Worm (Caenorhabditis elegans) whole organism, early embryonic: ENCODE data around the gene dnj-10.

Experiments
- B0310.2 ChIP-seq: sonication (generic microtip); optimal IDR thresholded peaks from 2 replicates; lab custom pipeline; 2016; ENCODE audit warnings: mild to moderate bottlenecking, missing genetic modification characterization, missing compliant biosample characterization
- F13C5.2 ChIP-seq: sonication (generic microtip); optimal IDR thresholded peaks from 2 replicates; lab custom pipeline; 2017; ENCODE audit warnings: mild to moderate bottlenecking, missing genetic modification characterization, inconsistent platforms, missing compliant biosample characterization
- aly-1 ChIP-seq: sonication (generic microtip); optimal IDR thresholded peaks from 2 replicates; lab custom pipeline; 2016; ENCODE audit warnings: missing genetic modification characterization, missing compliant biosample characterization
- ama-1 ChIP-seq: fragments of 150-350 bp; optimal IDR thresholded peaks from 2 replicates; lab custom pipeline; 2014
- ceh-13 ChIP-seq: fragments of 200-800 bp; sonication (Bioruptor generic); optimal IDR thresholded peaks from 2 replicates; lab custom pipeline; 2018; ENCODE audit warnings: mild to moderate bottlenecking, missing genetic modification characterization, missing compliant biosample characterization
- ceh-36 ChIP-seq: sonication (generic microtip); optimal IDR thresholded peaks from 2 replicates; lab custom pipeline; 2016; ENCODE audit warnings: missing genetic modification characterization, inconsistent platforms, missing compliant biosample characterization
- ets-7 ChIP-seq: sonication (generic microtip); optimal IDR thresholded peaks from 2 replicates; lab custom pipeline; 2016; ENCODE audit warnings: missing genotype, missing genetic modification characterization, missing compliant biosample characterization
- flt-1 ChIP-seq: fragments of 200-800 bp; sonication (Bioruptor generic); IDR thresholded peaks from 2 replicates; pipeline ENCODE4 v1.3.6; 2022; ENCODE audit warnings: missing genetic modification characterization, missing compliant biosample characterization
- hmbx-1 ChIP-seq: sonication (generic microtip); optimal IDR thresholded peaks from 2 replicates; lab custom pipeline; 2016; ENCODE audit warnings: mild to moderate bottlenecking, missing genetic modification characterization, missing compliant biosample characterization
- hmg-4 ChIP-seq: fragments of 200-800 bp; sonication (Bioruptor generic); optimal IDR thresholded peaks from 2 replicates; lab custom pipeline; 2018; ENCODE audit warnings: mild to moderate bottlenecking, missing genetic modification characterization, missing compliant biosample characterization
- hnd-1 ChIP-seq: sonication (generic microtip); optimal IDR thresholded peaks from 2 replicates; lab custom pipeline; 2016; ENCODE audit warnings: missing genetic modification characterization, missing compliant biosample characterization
- pes-1 ChIP-seq: fragments of 200-800 bp; sonication (Bioruptor generic); IDR thresholded peaks from 2 replicates; pipeline ENCODE4 v1.3.6; 2022; ENCODE audit warnings: missing genetic modification reagents, missing genetic modification characterization, missing compliant biosample characterization
- scrt-1 ChIP-seq: fragments of 200-800 bp; sonication (Bioruptor generic); IDR thresholded peaks from 2 replicates; pipeline ENCODE4 v1.3.6; 2022; ENCODE audit warnings: missing genetic modification characterization, missing compliant biosample characterization
- sea-1 ChIP-seq: fragments of 200-800 bp; sonication (Bioruptor generic); conservative IDR thresholded peaks from 2 replicates; pipeline ENCODE4 v1.3.6; 2022; ENCODE audit warnings: missing genetic modification characterization, missing compliant biosample characterization
- tbx-11 ChIP-seq: fragments of 200-800 bp; sonication (Bioruptor generic); IDR thresholded peaks from 2 replicates; pipeline ENCODE4 v1.3.6; 2022; ENCODE audit warnings: missing genetic modification characterization, missing compliant biosample characterization
- tbx-37 ChIP-seq: fragments of 200-800 bp; sonication (Bioruptor generic); conservative IDR thresholded peaks from 2 replicates; pipeline ENCODE4 v1.3.6; 2022; ENCODE audit warnings: missing genetic modification reagents, missing genetic modification characterization, missing compliant biosample characterization
- tra-4 ChIP-seq: sonication (generic microtip); optimal IDR thresholded peaks from 2 replicates; lab custom pipeline; 2017; ENCODE audit warnings: missing genetic modification characterization, missing compliant biosample characterization

The dnj-10 gene

DNA sequence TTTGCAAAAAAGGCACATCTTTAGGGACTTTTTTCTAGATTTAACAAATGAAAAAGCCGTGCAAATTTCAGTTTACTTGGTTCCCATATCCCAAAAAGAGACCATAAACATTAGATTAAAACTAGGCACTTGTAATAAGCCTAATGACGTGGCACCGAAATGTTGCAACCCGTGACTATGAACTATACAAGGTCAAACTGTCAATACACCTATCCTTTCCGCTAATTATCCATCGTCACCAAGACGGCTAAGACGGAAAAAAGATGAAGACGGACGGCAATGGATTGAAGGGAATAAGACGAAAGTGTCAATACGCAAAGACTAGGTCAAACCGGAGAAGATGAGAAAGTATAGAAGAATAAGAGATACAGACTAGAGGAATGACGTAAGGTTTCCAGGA is 32.0 kb upstream of the dnj-10 start:
- TF ChIP-seq sea-1 (GFP tag; lab: Robert Waterston, UW): no peak
- no peak for TF ChIP-seq tbx-37 (GFP tag; lab: Robert Waterston, UW)
- no peak for TF ChIP-seq ceh-36
- TF ChIP-seq B0310.2 (tag; lab: Kevin White, UChicago): no peak
- no peak for TF ChIP-seq scrt-1
- no peak for TF ChIP-seq hmg-4
- TF ChIP-seq hmbx-1: no peak
- no peak for TF ChIP-seq ama-1

DNA sequence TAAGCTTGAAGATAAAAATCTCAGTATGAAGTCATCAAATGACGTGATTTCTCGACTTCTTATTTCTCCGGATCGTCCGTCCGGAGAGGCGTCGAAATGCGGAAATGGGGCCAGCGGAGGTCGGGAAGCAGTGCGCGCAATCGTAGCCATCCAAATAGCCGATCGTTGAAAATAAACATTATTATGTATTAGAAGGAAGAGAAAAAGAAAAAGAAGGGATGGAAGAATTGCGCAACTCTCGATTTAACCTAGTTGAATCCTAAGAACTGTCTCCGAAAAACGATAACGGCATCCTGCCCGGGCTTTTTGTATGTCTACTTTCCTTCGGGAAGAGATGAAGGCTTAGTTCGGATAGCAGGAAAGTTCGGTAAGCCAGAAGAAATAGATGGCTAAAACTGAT is 28.8 kb upstream of the dnj-10 start:
- TF ChIP-seq ceh-36 (no peak), ceh-13 (GFP tag; lab: Kevin White, UChicago) (no peak), hmbx-1 (no peak), B0310.2 (tag; lab: Kevin White, UChicago) (no peak), tra-4 (no peak), F13C5.2 (tag; lab: Kevin White, UChicago) (no peak), sea-1 (GFP tag; lab: Robert Waterston, UW) (no peak), tbx-37 (GFP tag; lab: Robert Waterston, UW) (no peak), aly-1 (tag; lab: Kevin White, UChicago) (no peak), hnd-1 (no peak)

DNA sequence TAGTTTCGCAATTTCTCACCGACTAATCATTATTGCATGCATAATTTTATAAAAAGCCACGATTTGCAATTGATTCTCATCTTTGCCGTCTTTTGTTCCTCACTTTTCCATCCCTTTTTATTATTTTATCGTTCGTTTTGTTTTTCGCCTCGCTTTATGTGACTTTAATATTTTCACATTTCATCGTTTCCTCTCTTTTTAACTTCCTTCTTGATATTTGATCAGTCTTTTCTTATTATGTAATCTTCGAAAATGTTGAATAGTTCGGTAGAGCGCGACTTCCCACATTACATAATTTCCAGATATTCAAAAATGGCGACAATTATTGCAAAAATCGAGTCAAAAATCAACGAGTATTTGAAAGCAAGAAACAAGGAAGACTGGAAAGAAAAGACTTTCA is 25.4 kb upstream of the dnj-10 start, which contains the start of gene C06E1.1:
Gene C06E1.1, plus strand, starts transcription at position 301 of the 400 bp plus-strand sequence.
- TF ChIP-seq ceh-13 (GFP tag; lab: Kevin White, UChicago): no peak
- no peak for TF ChIP-seq aly-1 (tag; lab: Kevin White, UChicago)
- no peak for TF ChIP-seq tbx-37 (GFP tag; lab: Robert Waterston, UW)
- TF ChIP-seq ets-7: no peak
- no peak for TF ChIP-seq ama-1
- no peak for TF ChIP-seq scrt-1
- no peak for TF ChIP-seq ceh-36
- no peak for TF ChIP-seq sea-1 (GFP tag; lab: Robert Waterston, UW)
- no peak for TF ChIP-seq hmg-4
- TF ChIP-seq tra-4: no peak
- TF ChIP-seq hmbx-1: no peak
- no peak for TF ChIP-seq B0310.2 (tag; lab: Kevin White, UChicago)
- TF ChIP-seq F13C5.2 (tag; lab: Kevin White, UChicago): no peak
- TF ChIP-seq flt-1 (GFP tag; lab: Robert Waterston, UW): no peak
- no peak for TF ChIP-seq tbx-11 (GFP tag; lab: Robert Waterston, UW)
- TF ChIP-seq hnd-1: no peak

DNA sequence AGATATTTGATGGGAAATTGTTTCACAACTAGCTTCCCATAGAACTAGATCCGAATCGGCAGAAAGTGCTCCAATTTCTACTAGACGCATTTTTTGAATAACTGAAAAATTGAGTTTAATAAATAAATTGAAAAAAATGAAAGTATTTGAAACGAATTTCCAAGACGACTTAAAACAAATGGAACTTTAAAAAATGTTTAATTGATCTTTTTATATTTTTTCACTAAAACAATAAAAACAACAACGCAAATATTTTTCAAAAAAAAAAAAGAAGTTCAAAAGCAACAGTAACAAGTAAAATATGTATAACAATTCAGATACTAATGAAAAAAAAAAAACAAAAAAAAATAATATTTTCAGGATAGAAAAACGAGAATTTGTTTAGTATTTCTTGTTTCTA is 21.3 kb upstream of the dnj-10 start, which contains the start of gene C06E1.9:
Gene C06E1.9, minus strand, starts transcription at position 101 of the 400 bp plus-strand sequence.
- no peak for TF ChIP-seq tbx-37 (GFP tag; lab: Robert Waterston, UW)
- no peak for TF ChIP-seq ceh-13 (GFP tag; lab: Kevin White, UChicago)
- no peak for TF ChIP-seq tbx-11 (GFP tag; lab: Robert Waterston, UW)
- no peak for TF ChIP-seq ama-1
- TF ChIP-seq F13C5.2 (tag; lab: Kevin White, UChicago): no peak
- TF ChIP-seq tra-4: no peak
- no peak for TF ChIP-seq flt-1 (GFP tag; lab: Robert Waterston, UW)
- TF ChIP-seq B0310.2 (tag; lab: Kevin White, UChicago): no peak
- no peak for TF ChIP-seq sea-1 (GFP tag; lab: Robert Waterston, UW)
- TF ChIP-seq aly-1 (tag; lab: Kevin White, UChicago): no peak
- no peak for TF ChIP-seq ceh-36

DNA sequence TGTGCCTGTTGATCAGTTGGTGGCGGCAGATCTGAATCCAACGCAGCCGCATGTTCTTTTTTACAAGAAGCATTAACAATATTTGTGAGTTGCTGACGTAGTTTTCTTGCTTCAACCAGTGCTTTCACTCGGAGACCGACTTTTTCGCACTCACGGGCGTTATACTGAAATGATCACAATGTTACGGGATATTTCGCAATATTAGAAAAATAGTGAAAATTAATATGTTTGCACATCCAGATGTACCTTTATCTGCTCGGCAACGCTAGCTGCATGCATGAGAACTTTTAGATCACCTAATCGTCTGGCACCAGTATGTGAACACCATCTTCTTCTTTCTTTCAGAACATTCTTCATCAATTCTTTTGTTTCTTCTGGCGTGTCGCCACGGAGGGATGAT is 19.7 kb upstream of the dnj-10 start:
- TF ChIP-seq ama-1: no peak

DNA sequence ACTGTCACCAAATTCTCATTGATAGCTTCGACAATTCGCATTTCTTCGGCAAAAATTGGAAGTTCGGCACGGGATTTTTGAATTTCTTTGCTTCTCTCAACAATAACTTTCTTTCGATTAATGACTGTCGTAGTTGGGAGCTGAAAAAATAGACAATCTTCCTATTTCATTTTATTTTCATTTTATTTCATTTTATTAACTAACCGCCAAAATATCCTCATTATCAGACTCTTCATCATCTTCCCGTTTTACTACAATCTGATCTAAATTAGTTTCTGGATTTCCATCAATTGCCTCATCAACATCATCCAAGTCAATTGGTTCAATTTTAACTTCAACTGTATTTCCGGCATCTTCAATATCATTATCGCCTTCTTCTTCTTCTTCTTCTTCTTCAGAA is 17.4 kb upstream of the dnj-10 start:
- TF ChIP-seq pes-1 (GFP tag; lab: Robert Waterston, UW) (no peak), flt-1 (GFP tag; lab: Robert Waterston, UW) (no peak), aly-1 (tag; lab: Kevin White, UChicago) (no peak), ets-7 (no peak), ceh-36 (no peak), scrt-1 (no peak), hnd-1 (no peak), sea-1 (GFP tag; lab: Robert Waterston, UW) (no peak)

DNA sequence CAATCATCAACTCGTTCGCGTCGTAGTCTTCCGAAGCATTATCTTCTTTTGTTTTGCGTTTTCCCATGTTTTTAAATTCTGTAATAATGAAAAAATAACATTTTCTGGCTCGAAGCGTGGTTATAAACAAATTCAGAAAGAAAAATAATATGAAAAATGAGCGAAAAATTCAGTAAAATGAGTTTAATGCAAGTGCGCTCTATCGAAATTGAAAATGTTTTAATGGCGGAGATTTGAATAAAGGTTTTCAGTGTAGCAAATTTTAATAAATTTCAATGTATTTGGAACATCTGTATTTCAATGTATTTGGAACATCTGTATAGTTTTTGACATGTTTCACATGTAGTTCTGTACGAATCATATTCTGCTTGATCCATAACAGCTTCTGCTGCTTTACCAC is 16.5 kb upstream of the dnj-10 start, which contains the start of gene rha-2:
Gene rha-2, minus strand, starts transcription at position 80 of the 400 bp plus-strand sequence.
- no peak for TF ChIP-seq pes-1 (GFP tag; lab: Robert Waterston, UW)
- TF ChIP-seq sea-1 (GFP tag; lab: Robert Waterston, UW): no peak
- no peak for TF ChIP-seq ets-7
- no peak for TF ChIP-seq ceh-36
- no peak for TF ChIP-seq aly-1 (tag; lab: Kevin White, UChicago)
- TF ChIP-seq ama-1: no peak
- TF ChIP-seq tra-4: no peak
- no peak for TF ChIP-seq tbx-37 (GFP tag; lab: Robert Waterston, UW)
- TF ChIP-seq B0310.2 (tag; lab: Kevin White, UChicago): no peak
- no peak for TF ChIP-seq hmbx-1
- no peak for TF ChIP-seq tbx-11 (GFP tag; lab: Robert Waterston, UW)
- TF ChIP-seq scrt-1: no peak
- no peak for TF ChIP-seq flt-1 (GFP tag; lab: Robert Waterston, UW)
- no peak for TF ChIP-seq F13C5.2 (tag; lab: Kevin White, UChicago)
- TF ChIP-seq ceh-13 (GFP tag; lab: Kevin White, UChicago): no peak
- TF ChIP-seq hmg-4: no peak
- no peak for TF ChIP-seq hnd-1

DNA sequence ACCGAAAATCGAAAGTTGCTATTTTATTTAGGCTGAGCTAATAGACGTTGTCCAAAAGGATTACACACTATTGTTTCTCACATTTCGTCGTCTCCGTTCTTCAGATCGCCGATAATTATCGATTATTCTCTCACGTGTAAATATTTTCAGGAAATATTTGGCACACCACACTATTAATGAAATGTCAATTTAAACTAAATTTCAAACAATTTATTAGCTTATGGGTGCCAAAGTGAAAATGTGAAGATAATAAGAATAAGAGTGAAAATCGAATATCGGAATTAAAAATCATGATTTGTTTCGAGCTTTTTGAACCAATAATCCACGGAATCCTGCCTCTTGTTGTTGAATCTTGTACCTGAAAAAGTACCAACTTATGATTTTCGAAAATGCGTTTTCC is 14.4 kb upstream of the dnj-10 start, which contains the start of gene C06E1.11:
Gene C06E1.11, minus strand, starts transcription at position 101 of the 400 bp plus-strand sequence.
- no peak for TF ChIP-seq ama-1
- TF ChIP-seq sea-1 (GFP tag; lab: Robert Waterston, UW): no peak
- TF ChIP-seq tbx-37 (GFP tag; lab: Robert Waterston, UW): no peak
- TF ChIP-seq ets-7: no peak
- no peak for TF ChIP-seq ceh-13 (GFP tag; lab: Kevin White, UChicago)
- TF ChIP-seq hnd-1: no peak
- no peak for TF ChIP-seq aly-1 (tag; lab: Kevin White, UChicago)
- no peak for TF ChIP-seq hmg-4
- TF ChIP-seq tra-4: no peak
- no peak for TF ChIP-seq pes-1 (GFP tag; lab: Robert Waterston, UW)
- TF ChIP-seq B0310.2 (tag; lab: Kevin White, UChicago): no peak
- TF ChIP-seq scrt-1: no peak
- no peak for TF ChIP-seq tbx-11 (GFP tag; lab: Robert Waterston, UW)
